Worm (Caenorhabditis elegans) whole organism, L4/young adult: ENCODE data around the gene C43D7.8.
"Not testable (repeated sequence)": the region's sequence is repeated elsewhere in the genome, so short reads cannot be mapped to it uniquely, and the experiment has no call there.

Experiments
- W03F9.2 ChIP-seq: fragments of 150-350 bp; optimal IDR thresholded peaks from 2 replicates; lab custom pipeline; 2014; ENCODE audit warnings: missing biosample characterization, missing genetic modification characterization
- dao-5 ChIP-seq: sonication (generic microtip); optimal IDR thresholded peaks from 2 replicates; lab custom pipeline; 2016; ENCODE audit warnings: missing genotype, missing genetic modification characterization, moderate library complexity, missing compliant biosample characterization
- him-1 ChIP-seq: sonication (generic microtip); optimal IDR thresholded peaks from 2 replicates; lab custom pipeline; 2016; ENCODE audit warnings: missing genotype, missing genetic modification reagents, missing genetic modification characterization, missing compliant biosample characterization

Gene C43D7.8

ce11 chrV:19311391-19311790 lies at the start of gene C43D7.8:
Gene C43D7.8, minus strand, starts transcription at chrV:19311491.
- no peak for TF ChIP-seq dao-5 (tag; lab: Kevin White, UChicago)
- no peak for TF ChIP-seq him-1 (tag; lab: Kevin White, UChicago)
- TF ChIP-seq W03F9.2, result no peak

ce11 chrV:19358039-19358438 lies 46.7 kb upstream of the C43D7.8 start:
- TF ChIP-seq him-1 (tag; lab: Kevin White, UChicago) (no peak), W03F9.2 (no peak), dao-5 (tag; lab: Kevin White, UChicago) (no peak)

- no peak for TF ChIP-seq W03F9.2
- no peak for TF ChIP-seq dao-5 (tag; lab: Kevin White, UChicago)
- no peak for TF ChIP-seq him-1 (tag; lab: Kevin White, UChicago)
Measured at ce11 chrV:19356717-19357116, 45.4 kb upstream of the C43D7.8 start.

- TF ChIP-seq W03F9.2 (no peak), him-1 (tag; lab: Kevin White, UChicago) (no peak), dao-5 (tag; lab: Kevin White, UChicago) (no peak)
Measured at ce11 chrV:19355219-19355618, 43.9 kb upstream of the C43D7.8 start.

ce11 chrV:19354506-19354905 lies 43.2 kb upstream of the C43D7.8 start:
- TF ChIP-seq dao-5 (tag; lab: Kevin White, UChicago) (no peak), W03F9.2 (no peak), him-1 (tag; lab: Kevin White, UChicago) (no peak)

ce11 chrV:19351944-19352343 lies 40.7 kb upstream of the C43D7.8 start:
- TF ChIP-seq dao-5 (tag; lab: Kevin White, UChicago), result no peak
- no peak for TF ChIP-seq W03F9.2
- no peak for TF ChIP-seq him-1 (tag; lab: Kevin White, UChicago)

- no peak for TF ChIP-seq W03F9.2
- TF ChIP-seq him-1 (tag; lab: Kevin White, UChicago), result no peak
- no peak for TF ChIP-seq dao-5 (tag; lab: Kevin White, UChicago)
Measured at ce11 chrV:19337333-19337732, 26.0 kb upstream of the C43D7.8 start.

ce11 chrV:19329263-19329662 lies 18.0 kb upstream of the C43D7.8 start, which contains the start of gene fbxb-65:
Gene fbxb-65, plus strand, starts transcription at chrV:19329563.
- TF ChIP-seq W03F9.2, result no peak
- no peak for TF ChIP-seq dao-5 (tag; lab: Kevin White, UChicago)
- no peak for TF ChIP-seq him-1 (tag; lab: Kevin White, UChicago)

- TF ChIP-seq W03F9.2 (no peak), him-1 (tag; lab: Kevin White, UChicago) (no peak), dao-5 (tag; lab: Kevin White, UChicago) (no peak)
Measured at ce11 chrV:19325436-19325835, 14.1 kb upstream of the C43D7.8 start.

ce11 chrV:19322387-19322786 lies 11.1 kb upstream of the C43D7.8 start, which contains the start of gene C43D7.4:
Gene C43D7.4, minus strand, starts transcription at chrV:19322487.
- TF ChIP-seq W03F9.2, result no peak
- TF ChIP-seq dao-5 (tag; lab: Kevin White, UChicago), result no peak
- no peak for TF ChIP-seq him-1 (tag; lab: Kevin White, UChicago)

ce11 chrV:19320385-19320784 lies 9.1 kb upstream of the C43D7.8 start, which contains the start of gene sdz-6:
Gene sdz-6, plus strand, starts transcription at chrV:19320613.
- no peak for TF ChIP-seq W03F9.2
- no peak for TF ChIP-seq dao-5 (tag; lab: Kevin White, UChicago)
- no peak for TF ChIP-seq him-1 (tag; lab: Kevin White, UChicago)

- TF ChIP-seq W03F9.2 (no peak), dao-5 (tag; lab: Kevin White, UChicago) (no peak), him-1 (tag; lab: Kevin White, UChicago) (no peak)
Measured at ce11 chrV:19319460-19319995, 8.2 kb upstream of the C43D7.8 start, which contains the start of gene C43D7.7. Gene C43D7.7, minus strand, starts transcription at chrV:19319510.

- not testable (repeated sequence) for TF ChIP-seq W03F9.2; dao-5 (tag; lab: Kevin White, UChicago); him-1 (tag; lab: Kevin White, UChicago)
Measured at ce11 chrV:19317058-19317457, 5.8 kb upstream of the C43D7.8 start, which contains the start of gene srh-208. Gene srh-208, plus strand, starts transcription at chrV:19317358.

ce11 chrV:19312975-19313374 lies 1.7 kb upstream of the C43D7.8 start, which contains the start of gene fbxb-64:
Gene fbxb-64, plus strand, starts transcription at chrV:19313275.
- TF ChIP-seq dao-5 (tag; lab: Kevin White, UChicago), result no peak
- TF ChIP-seq W03F9.2, result no peak
- TF ChIP-seq him-1 (tag; lab: Kevin White, UChicago), result no peak

- TF ChIP-seq dao-5 (tag; lab: Kevin White, UChicago), result no peak
- no peak for TF ChIP-seq him-1 (tag; lab: Kevin White, UChicago)
- no peak for TF ChIP-seq W03F9.2
Measured at ce11 chrV:19309591-19309990, 1.7 kb downstream of the C43D7.8 start, which contains the start of gene F55C9.11. Gene F55C9.11, minus strand, starts transcription at chrV:19309691.
